Fruit fly (Drosophila melanogaster) whole organism: ENCODE data around the gene Rpn2.

Source experiments
- CG8478 ChIP-seq: fragments of >200 bp; optimal IDR thresholded peaks from 2 replicates; lab custom pipeline; 2018; ENCODE audit warnings: inconsistent platforms
- Dll ChIP-seq: fragments of >200 bp; optimal IDR thresholded peaks from 2 replicates; lab custom pipeline; 2017
- EcR ChIP-seq, 2 experiments: fragments of >200 bp; optimal IDR thresholded peaks; 2 replicates each; lab custom pipeline; 2017; ENCODE audit warnings: missing biosample characterization in 2 of 2, missing genetic modification characterization in 2 of 2, missing genetic modification reagents in 2 of 2
- pan ChIP-seq: fragments of >200 bp; optimal IDR thresholded peaks from 2 replicates; lab custom pipeline; 2017
- psq ChIP-seq: fragments of >200 bp; optimal IDR thresholded peaks from 2 replicates; lab custom pipeline; 2017
- usp ChIP-seq: fragments of >200 bp; optimal IDR thresholded peaks from 2 replicates; lab custom pipeline; 2017; ENCODE audit warnings: missing biosample characterization, missing genetic modification characterization, mixed read lengths

dm6 chr3R:29206198-29207011 is 53.1 kb downstream of the Rpn2 start:
- no peak for TF ChIP-seq usp
- peak; percentile 28 for TF ChIP-seq CG8478 (lab: Kevin White, UChicago)
- TF ChIP-seq Dll = no peak
- TF ChIP-seq EcR (GFP tag; optimal IDR thresholded peaks at IDR 0.05; lab: Kevin White, UChicago) = no peak
- TF ChIP-seq pan (lab: Kevin White, UChicago) = no peak
- TF ChIP-seq psq (lab: Kevin White, UChicago) = no peak
